Worm (Caenorhabditis elegans): ENCODE results near the gene ZK892.4.

DNA sequence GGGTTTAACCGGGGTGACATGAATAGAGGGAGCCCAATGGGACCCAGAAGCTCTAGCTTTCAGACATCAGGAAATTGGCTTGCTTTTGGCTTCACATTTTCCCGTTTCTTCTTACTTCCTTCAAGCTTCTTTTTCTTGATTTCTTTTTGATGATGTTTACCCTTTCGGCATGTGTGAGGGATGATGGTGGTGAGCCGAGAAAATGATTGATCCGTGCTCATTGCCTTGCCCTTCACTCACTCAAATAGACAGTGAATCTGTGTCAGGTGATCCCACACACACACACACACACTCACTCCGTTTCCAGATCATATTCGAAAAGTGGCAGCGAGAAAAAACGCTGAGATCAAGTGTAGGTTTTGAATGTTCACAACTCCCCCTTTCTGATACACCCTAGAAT, 11.7 kb upstream of the ZK892.4 start:
- TF ChIP-seq R02D3.7 (tag; optimal IDR thresholded peaks at IDR 0.05), result no peak
- no peak for TF ChIP-seq aly-2 (tag; optimal IDR thresholded peaks at IDR 0.05)
- TF ChIP-seq tbx-2 (tag; optimal IDR thresholded peaks at IDR 0.05), result no peak
- TF ChIP-seq fkh-10 (GFP tag; optimal IDR thresholded peaks at IDR 0.05), result no peak
- no peak for TF ChIP-seq elt-1 (tag; optimal IDR thresholded peaks at IDR 0.05)
- TF ChIP-seq lin-39 (tag; optimal IDR thresholded peaks at IDR 0.05), result no peak
- TF ChIP-seq unc-39 (tag; optimal IDR thresholded peaks at IDR 0.05), result no peak
- TF ChIP-seq unc-62 (GFP tag; optimal IDR thresholded peaks at IDR 0.05), result no peak
- TF ChIP-seq ama-1 (optimal IDR thresholded peaks at IDR 0.05), result no peak
- no peak for TF ChIP-seq nhr-28 (tag; optimal IDR thresholded peaks at IDR 0.05)
- TF ChIP-seq fkh-2 (tag; optimal IDR thresholded peaks at IDR 0.05), result no peak
- no peak for TF ChIP-seq egl-27 (tag; optimal IDR thresholded peaks at IDR 0.05)

All from whole organism, L3 larva.